Fruit fly (Drosophila melanogaster): ENCODE results near the gene muc.

- TF ChIP-seq CTCF (optimal IDR thresholded peaks at IDR 0.05) (no peak), CG8478 (optimal IDR thresholded peaks at IDR 0.05) (no peak)
Observed at dm6 chr2L:7409007-7409406, 17.7 kb upstream of the muc start.
